Fruit fly (Drosophila melanogaster) whole organism, embryonic: ENCODE data around the gene flfl.
A peak's percentile ranks its signal among the peaks of the same experiment; 100 is the strongest.

ENCODE experiments used
- BtbVII ChIP-seq: fragments of 200-800 bp; sonication (Bioruptor generic); optimal IDR thresholded peaks from 3 replicates; lab custom pipeline; 2017; ENCODE audit warnings: missing biosample characterization, mild to moderate bottlenecking, missing genetic modification characterization
- CG11085 ChIP-seq: fragments of 200-800 bp; sonication (Bioruptor generic); IDR thresholded peaks from 2 replicates; pipeline ENCODE4 v1.3.6; 2022; ENCODE audit warnings: missing biosample characterization, missing genetic modification characterization
- CG14441 ChIP-seq: fragments of 200-800 bp; sonication (Bioruptor generic); IDR thresholded peaks from 2 replicates; pipeline ENCODE4 v1.3.6; 2022; ENCODE audit warnings: missing biosample characterization, missing genetic modification characterization
- CG15011 ChIP-seq: fragments of 200-800 bp; sonication (Bioruptor generic); optimal IDR thresholded peaks from 3 replicates; lab custom pipeline; 2018; ENCODE audit warnings: missing biosample characterization, mild to moderate bottlenecking, missing genetic modification characterization
- CG17186 ChIP-seq: fragments of 200-800 bp; sonication (Bioruptor generic); optimal IDR thresholded peaks from 3 replicates; lab custom pipeline; 2017; ENCODE audit warnings: missing biosample characterization, missing genetic modification reagents, missing genetic modification characterization
- CG17912 ChIP-seq: fragments of 200-800 bp; sonication (Bioruptor generic); optimal IDR thresholded peaks from 2 replicates; lab custom pipeline; 2018; ENCODE audit warnings: missing biosample characterization, mild to moderate bottlenecking, missing genetic modification characterization
- CG18262 ChIP-seq: fragments of 200-800 bp; optimal IDR thresholded peaks from 3 replicates; lab custom pipeline; 2019; ENCODE audit warnings: missing biosample characterization, mild to moderate bottlenecking, missing genetic modification characterization, moderate library complexity
- CG2199 ChIP-seq: fragments of 200-800 bp; sonication (Bioruptor generic); IDR thresholded peaks from 3 replicates; pipeline ENCODE4 v1.3.6; 2022; ENCODE audit warnings: missing biosample characterization, missing genetic modification characterization
- CG30403 ChIP-seq: fragments of 200-800 bp; sonication (Bioruptor generic); optimal IDR thresholded peaks from 3 replicates; lab custom pipeline; 2016; ENCODE audit warnings: missing biosample characterization, missing genetic modification characterization
- CG4360 ChIP-seq: fragments of 200-800 bp; sonication (Bioruptor generic); IDR thresholded peaks from 2 replicates; pipeline ENCODE4 v1.3.6; 2022; ENCODE audit warnings: missing biosample characterization, missing genetic modification characterization
- CG6254 ChIP-seq: fragments of 200-800 bp; sonication (Bioruptor generic); optimal IDR thresholded peaks from 3 replicates; lab custom pipeline; 2017; ENCODE audit warnings: mild to moderate bottlenecking, missing biosample characterization, missing genetic modification reagents, missing genetic modification characterization
- CTCF ChIP-seq: fragments of 200-800 bp; sonication (Bioruptor generic); optimal IDR thresholded peaks from 2 replicates; lab custom pipeline; 2017; ENCODE audit warnings: missing biosample characterization, mild to moderate bottlenecking, missing genetic modification characterization, moderate library complexity
- D ChIP-seq, 2 experiments: fragments of 200-800 bp in 1 of 2; fragments of >200 bp in 1 of 2; sonication (Bioruptor generic) in 1 of 2; optimal IDR thresholded peaks; 2 replicates in 1 of 2; 3 replicates in 1 of 2; lab custom pipeline; 2017; ENCODE audit warnings: mild to moderate bottlenecking in 1 of 2, missing biosample characterization in 1 of 2, missing genetic modification characterization in 1 of 2, missing genetic modification reagents in 1 of 2
- ERR ChIP-seq: fragments of 200-800 bp; sonication (Bioruptor generic); optimal IDR thresholded peaks from 2 replicates; lab custom pipeline; 2016; ENCODE audit warnings: missing biosample characterization, missing genetic modification characterization
- H2.0 ChIP-seq: fragments of 200-800 bp; sonication (Bioruptor generic); IDR thresholded peaks from 2 replicates; pipeline ENCODE4 v1.3.6; 2022; ENCODE audit warnings: missing biosample characterization, missing genetic modification characterization
- HHEX ChIP-seq: fragments of 200-800 bp; sonication (Bioruptor generic); optimal IDR thresholded peaks from 3 replicates; lab custom pipeline; 2017; ENCODE audit warnings: missing biosample characterization, mild to moderate bottlenecking, missing genetic modification characterization, missing genetic modification reagents
- HmgD ChIP-seq: fragments of 200-800 bp; sonication (Bioruptor generic); optimal IDR thresholded peaks from 3 replicates; lab custom pipeline; 2016; ENCODE audit warnings: missing biosample characterization, missing genetic modification characterization
- Hmr ChIP-seq: fragments of 200-800 bp; sonication (Bioruptor generic); optimal IDR thresholded peaks from 3 replicates; lab custom pipeline; 2017; ENCODE audit warnings: mild to moderate bottlenecking, missing biosample characterization, missing genetic modification reagents, missing genetic modification characterization
- Hr51 ChIP-seq, 2 experiments: fragments of 200-800 bp; sonication (Bioruptor generic); optimal IDR thresholded peaks; 2 replicates in 1 of 2; 3 replicates in 1 of 2; lab custom pipeline; 2016 to 2018; ENCODE audit warnings: missing biosample characterization in 2 of 2, missing genetic modification characterization in 2 of 2, mild to moderate bottlenecking in 1 of 2, moderate library complexity in 1 of 2
- Neu2 ChIP-seq: fragments of 200-800 bp; sonication (Bioruptor generic); optimal IDR thresholded peaks from 3 replicates; lab custom pipeline; 2016; ENCODE audit warnings: missing biosample characterization, missing genetic modification characterization, borderline replicate concordance
- Pdp1 ChIP-seq, 2 experiments: fragments of 200-800 bp; sonication (Bioruptor generic); optimal IDR thresholded peaks; 3 replicates each; lab custom pipeline; 2016; ENCODE audit warnings: missing biosample characterization in 2 of 2, missing genetic modification characterization in 2 of 2, mild to moderate bottlenecking in 1 of 2, moderate library complexity in 1 of 2
- Ssrp ChIP-seq: fragments of 200-800 bp; sonication (Bioruptor generic); optimal IDR thresholded peaks from 2 replicates; lab custom pipeline; 2018; ENCODE audit warnings: missing biosample characterization, mild to moderate bottlenecking, missing genetic modification characterization, moderate library complexity
- ab ChIP-seq: fragments of 200-800 bp; sonication (Bioruptor generic); optimal IDR thresholded peaks from 2 replicates; lab custom pipeline; 2016; ENCODE audit warnings: missing biosample characterization, missing genetic modification characterization
- ato ChIP-seq: fragments of 200-800 bp; sonication (Bioruptor generic); IDR thresholded peaks from 2 replicates; pipeline ENCODE4 v1.3.6; 2022; ENCODE audit warnings: missing biosample characterization, missing genetic modification characterization; ENCODE audit not compliant: partially characterized antibody
- bab2 ChIP-seq: fragments of 200-800 bp; sonication (Bioruptor generic); optimal IDR thresholded peaks from 2 replicates; lab custom pipeline; 2016; ENCODE audit warnings: missing biosample characterization, missing genetic modification characterization
- cg ChIP-seq: fragments of 200-800 bp; sonication (Bioruptor generic); optimal IDR thresholded peaks from 3 replicates; lab custom pipeline; 2019; ENCODE audit warnings: missing biosample characterization, mild to moderate bottlenecking, missing genetic modification characterization, moderate library complexity
- chinmo ChIP-seq: fragments of 200-800 bp; sonication (Bioruptor generic); IDR thresholded peaks from 4 replicates; pipeline ENCODE4 v1.3.6; 2022; ENCODE audit warnings: missing biosample characterization, missing genetic modification characterization; ENCODE audit not compliant: partially characterized antibody
- chm ChIP-seq: fragments of 200-800 bp; sonication (Bioruptor generic); IDR thresholded peaks from 2 replicates; pipeline ENCODE4 v1.3.6; 2022; ENCODE audit warnings: missing biosample characterization, missing genetic modification characterization
- corto ChIP-seq: fragments of 200-800 bp; sonication (Bioruptor generic); optimal IDR thresholded peaks from 2 replicates; lab custom pipeline; 2016; ENCODE audit warnings: missing biosample characterization, mild to moderate bottlenecking, missing genetic modification characterization, moderate library complexity
- cwo ChIP-seq: fragments of 200-800 bp; sonication (Bioruptor generic); optimal IDR thresholded peaks from 3 replicates; lab custom pipeline; 2017; ENCODE audit warnings: missing biosample characterization, missing genetic modification characterization, mild to moderate bottlenecking, moderate library complexity, missing genetic modification reagents
- dati ChIP-seq: fragments of 200-800 bp; sonication (Bioruptor generic); IDR thresholded peaks from 2 replicates; pipeline ENCODE4 v1.3.6; 2022; ENCODE audit warnings: missing biosample characterization, missing genetic modification characterization
- emc ChIP-seq: fragments of 200-800 bp; sonication (Bioruptor generic); optimal IDR thresholded peaks from 2 replicates; lab custom pipeline; 2016; ENCODE audit warnings: missing biosample characterization, missing genetic modification characterization
- exex ChIP-seq: fragments of 200-800 bp; sonication (Bioruptor generic); optimal IDR thresholded peaks from 4 replicates; lab custom pipeline; 2018; ENCODE audit warnings: missing biosample characterization, mild to moderate bottlenecking, missing genetic modification characterization, moderate library complexity
- hth ChIP-seq: fragments of >200 bp; optimal IDR thresholded peaks from 2 replicates; lab custom pipeline; 2017; ENCODE audit warnings: inconsistent platforms
- insv ChIP-seq, 2 experiments: fragments of 200-800 bp; sonication (Bioruptor generic); optimal IDR thresholded peaks; 3 replicates each; lab custom pipeline; 2016 to 2018; ENCODE audit warnings: missing biosample characterization in 2 of 2, missing genetic modification characterization in 2 of 2
- kni ChIP-seq: fragments of 200-800 bp; sonication (Bioruptor generic); optimal IDR thresholded peaks from 3 replicates; lab custom pipeline; 2017; ENCODE audit warnings: mild to moderate bottlenecking, missing biosample characterization, missing genetic modification reagents, missing genetic modification characterization
- lola ChIP-seq, 3 experiments: fragments of >200 bp in 2 of 3; fragments of 200-800 bp in 1 of 3; sonication (Bioruptor generic) in 1 of 3; optimal IDR thresholded peaks; 2 replicates each; lab custom pipeline; 2017 to 2019; ENCODE audit warnings: missing biosample characterization in 3 of 3, missing genetic modification characterization in 3 of 3, mild to moderate bottlenecking in 1 of 3, moderate library complexity in 1 of 3
- mld ChIP-seq: fragments of 200-800 bp; sonication (Bioruptor generic); IDR thresholded peaks from 3 replicates; pipeline ENCODE4 v1.3.6; 2022; ENCODE audit warnings: missing biosample characterization, missing genetic modification characterization; ENCODE audit not compliant: partially characterized antibody
- pb ChIP-seq: fragments of 200-800 bp; sonication (Bioruptor generic); optimal IDR thresholded peaks from 3 replicates; lab custom pipeline; 2016; ENCODE audit warnings: missing biosample characterization, missing genetic modification characterization
- stc ChIP-seq: fragments of 200-800 bp; sonication (Bioruptor generic); IDR thresholded peaks from 2 replicates; pipeline ENCODE4 v1.3.6; 2022; ENCODE audit warnings: missing biosample characterization, missing genetic modification characterization
- z ChIP-seq: fragments of 200-800 bp; sonication (Bioruptor generic); IDR thresholded peaks from 3 replicates; pipeline ENCODE4 v1.3.6; 2022; ENCODE audit warnings: missing biosample characterization, missing genetic modification characterization

The flfl gene

DNA sequence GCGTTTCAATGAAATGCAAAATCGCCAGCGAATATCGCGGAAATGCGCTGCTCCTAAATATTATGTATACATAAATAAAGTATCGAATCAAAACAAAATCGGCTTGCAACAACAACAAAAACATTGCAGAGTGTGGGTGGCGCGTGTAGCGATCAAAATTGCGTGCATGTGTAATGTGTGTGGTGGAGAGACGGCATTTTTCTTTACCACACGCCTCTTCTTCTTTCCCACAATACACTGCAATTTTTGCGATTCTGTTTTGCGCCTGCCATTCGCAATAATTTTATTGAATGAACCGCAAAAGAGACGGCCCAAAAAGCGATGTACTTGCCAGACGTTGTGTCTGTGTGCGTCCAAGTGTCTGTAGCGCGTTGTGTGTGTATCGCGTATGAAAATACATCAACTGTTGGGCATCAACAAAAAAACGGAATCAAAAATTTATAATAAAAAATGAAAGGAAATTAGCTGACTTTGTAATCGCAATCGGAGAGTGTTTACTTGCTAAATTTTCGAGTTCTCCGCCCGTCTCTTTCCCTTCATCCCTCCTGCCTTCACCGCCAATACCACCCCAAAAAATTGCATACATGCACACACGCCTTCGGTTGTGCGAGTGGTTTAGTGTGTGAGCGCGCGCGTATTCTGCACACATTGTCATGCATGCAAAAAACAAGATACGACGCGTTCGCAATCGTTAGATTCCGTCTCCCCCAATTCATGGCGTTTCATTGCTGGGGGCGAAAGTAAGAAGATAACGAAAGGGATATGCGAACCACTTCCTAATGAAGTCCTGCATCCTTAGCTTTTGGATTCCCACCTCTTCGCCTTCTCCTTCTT, 1.1 kb downstream of the flfl start (continued):
- TF ChIP-seq cg (GFP tag; lab: Kevin White, UChicago) (peak; percentile 73), z (no peak), CG6254 (GFP tag; lab: Kevin White, UChicago) (no peak)

DNA sequence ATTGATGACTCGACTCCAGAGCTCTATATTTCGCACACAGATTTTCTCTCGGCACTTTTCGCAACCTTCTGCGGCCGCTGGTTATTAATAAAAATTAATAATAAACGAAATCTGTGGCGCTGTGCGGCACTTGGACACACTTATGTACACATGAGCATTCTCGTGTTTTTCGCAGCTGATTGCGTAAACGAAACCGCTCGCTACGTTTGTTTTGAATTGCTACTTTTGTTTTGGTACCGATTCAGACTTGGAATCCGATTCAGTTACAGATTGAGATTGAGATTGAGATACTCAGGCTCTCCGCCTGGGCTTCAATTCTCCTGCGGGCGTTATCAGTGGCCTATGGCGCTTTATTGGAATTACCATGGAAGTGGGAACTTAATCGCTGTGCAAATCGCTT, 2.2 kb downstream of the flfl start:
- TF ChIP-seq Ssrp (tag; lab: Kevin White, UChicago) (no peak), Pdp1 (GFP tag; optimal IDR thresholded peaks at IDR 0.05; lab: Kevin White, UChicago) (peak in 1 of 2 experiments; percentile 97), CG2199 (GFP tag; lab: Robert Waterston, UW) (0 out of 3 replicates have a peak, but pooled peaks have one; percentile 14), cwo (GFP tag; lab: Kevin White, UChicago) (peak; percentile 43), chinmo (GFP tag; lab: Robert Waterston, UW) (0 out of 4 replicates have a peak, but pooled peaks have one; percentile 35)

DNA sequence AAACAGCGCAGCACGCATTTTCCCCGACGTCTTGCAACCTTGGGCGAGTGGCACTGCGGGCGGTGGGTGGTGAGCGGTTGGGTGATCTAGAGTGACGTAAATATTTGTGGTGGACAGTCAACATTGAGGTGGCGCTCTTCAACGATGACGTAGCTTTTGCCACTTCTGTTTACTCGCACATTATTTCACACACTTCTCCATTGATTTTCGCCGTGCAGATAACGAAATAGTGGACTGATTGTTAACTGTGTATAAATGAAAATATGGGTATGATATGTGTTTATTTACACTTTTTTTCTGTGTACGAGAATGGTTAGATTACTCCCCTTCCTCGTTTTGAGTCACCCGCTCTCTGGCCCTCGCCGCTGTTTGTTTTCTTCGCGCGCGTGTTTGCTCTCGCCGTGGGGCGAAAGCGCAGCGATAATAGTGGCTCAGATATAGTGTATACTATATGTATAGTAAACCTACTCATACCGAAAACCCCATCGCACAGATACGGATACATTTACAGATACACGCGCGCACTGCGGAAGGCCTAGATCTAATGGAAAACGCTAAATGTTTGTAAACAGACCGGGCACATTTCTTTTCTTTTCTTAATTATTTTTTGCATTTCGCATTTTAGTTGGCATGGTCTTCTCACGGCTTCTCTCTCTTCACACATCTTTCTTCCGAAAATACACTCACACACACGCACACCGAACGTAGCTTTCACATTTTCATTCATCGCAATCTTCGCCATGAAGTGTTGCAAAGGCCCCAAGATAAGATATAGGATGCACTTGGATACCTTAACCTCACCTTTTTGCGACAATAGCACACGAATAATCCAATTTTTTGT, 2.9 kb downstream of the flfl start, which contains the start of gene omd:
Gene omd (minus strand): TSS at position 840 of the 841 bp plus-strand sequence.
- TF ChIP-seq chinmo (GFP tag; lab: Robert Waterston, UW) (0 out of 4 replicates have a peak, but pooled peaks have one; percentile 66), ato (GFP tag; lab: Robert Waterston, UW) (no peak), HmgD (GFP tag; lab: Kevin White, UChicago) (peak; percentile 9), CG17186 (GFP tag; lab: Kevin White, UChicago) (peak; percentile 69), H2.0 (GFP tag; lab: Robert Waterston, UW) (0 out of 2 replicates have a peak, but pooled peaks have one; percentile 28), Hmr (GFP tag; lab: Kevin White, UChicago) (peak; percentile 83), CTCF (GFP tag; lab: Kevin White, UChicago) (peak; percentile 36), CG4360 (peak; percentile 62), D (optimal IDR thresholded peaks at IDR 0.05; lab: Kevin White, UChicago) (no peak), D (GFP tag; optimal IDR thresholded peaks at IDR 0.05; lab: Kevin White, UChicago) (peak; percentile 66), stc (no peak), HHEX (GFP tag; lab: Kevin White, UChicago) (peak; percentile 66), ab (GFP tag; lab: Kevin White, UChicago) (no peak), CG15011 (GFP tag; lab: Kevin White, UChicago) (peak; percentile 70), exex (tag; lab: Kevin White, UChicago) (peak; percentile 80), pb (GFP tag; lab: Kevin White, UChicago) (peak; percentile 21), Neu2 (GFP tag; lab: Kevin White, UChicago) (no peak), hth (lab: Kevin White, UChicago) (no peak), bab2 (peak; percentile 79), corto (no peak), CG14441 (GFP tag; lab: Robert Waterston, UW) (peak; percentile 59; the same call in 1 of the 2 replicates), Hr51 (GFP tag; optimal IDR thresholded peaks at IDR 0.05; lab: Kevin White, UChicago) (peak in 1 of 2 experiments; percentile 69), insv (GFP tag; optimal IDR thresholded peaks at IDR 0.05; lab: Kevin White, UChicago) (no peak), BtbVII (GFP tag; lab: Kevin White, UChicago) (peak; percentile 95), mld (no peak), CG11085 (GFP tag; lab: Robert Waterston, UW) (no peak), CG17912 (GFP tag; lab: Kevin White, UChicago) (peak; percentile 56), lola (GFP tag; optimal IDR thresholded peaks at IDR 0.05; lab: Kevin White, UChicago) (peak in 1 of 3 experiments; percentile 55), CG18262 (tag; lab: Kevin White, UChicago) (no peak), chm (GFP tag; lab: Robert Waterston, UW) (peak; percentile 52; the same call in 1 of the 2 replicates), kni (GFP tag; lab: Kevin White, UChicago) (no peak), ERR (peak; percentile 24), emc (GFP tag; lab: Kevin White, UChicago) (no peak), dati (GFP tag; lab: Robert Waterston, UW) (peak; percentile 43; the same call in 1 of the 2 replicates), CG30403 (GFP tag; lab: Kevin White, UChicago) (peak; percentile 9)
